Fruit fly (Drosophila melanogaster): ENCODE results near the gene ato.

Gene ato

DNA sequence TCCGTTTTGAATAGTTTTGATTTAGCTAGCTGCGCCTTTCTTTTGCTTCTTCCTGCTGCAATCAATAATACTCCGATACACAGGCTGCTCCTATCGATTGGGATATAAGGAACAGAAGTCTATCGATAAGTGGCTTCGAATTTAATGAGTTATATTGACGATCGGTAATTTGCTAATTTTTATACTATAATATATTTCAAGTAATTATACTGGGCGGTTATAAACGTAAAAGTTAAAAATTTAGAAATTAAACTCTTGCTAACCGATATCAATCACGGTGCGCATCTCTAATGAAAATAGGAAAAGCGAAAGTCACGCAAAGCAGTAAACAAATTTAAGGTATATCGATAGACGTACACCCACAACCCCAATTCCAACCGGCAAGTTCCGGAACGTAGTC, 34.1 kb upstream of the ato start, which contains the start of the genes CG9636, CG18749 and CG33722 (continued):
- peak; percentile 42 for TF ChIP-seq CG7368 (GFP tag; optimal IDR thresholded peaks at IDR 0.05)
- no peak for TF ChIP-seq vri (GFP tag; optimal IDR thresholded peaks at IDR 0.05)
- no peak for TF ChIP-seq Eip75B (GFP tag; optimal IDR thresholded peaks at IDR 0.05)
- no peak for TF ChIP-seq achi (GFP tag; optimal IDR thresholded peaks at IDR 0.05)
- no peak for TF ChIP-seq Gug (GFP tag; IDR thresholded peaks at IDR 0.05)
- TF ChIP-seq salr (GFP tag; optimal IDR thresholded peaks at IDR 0.05): no peak
- peak; percentile 56 for TF ChIP-seq CG6792 (GFP tag; optimal IDR thresholded peaks at IDR 0.05)
- TF ChIP-seq CG11762 (GFP tag; optimal IDR thresholded peaks at IDR 0.05; ENCODE audit: insufficient read depth): peak; percentile 11
- TF ChIP-seq topi (GFP tag; optimal IDR thresholded peaks at IDR 0.05): peak; percentile 67
- TF ChIP-seq Hr4 (GFP tag; optimal IDR thresholded peaks at IDR 0.05): peak; percentile 70
- peak; percentile 76 for TF ChIP-seq lz (GFP tag; optimal IDR thresholded peaks at IDR 0.05)
- no peak for TF ChIP-seq fd85E (GFP tag; optimal IDR thresholded peaks at IDR 0.05)
- TF ChIP-seq CG32006 (GFP tag; optimal IDR thresholded peaks at IDR 0.05): peak; percentile 53
- TF ChIP-seq Ets96B (tag; optimal IDR thresholded peaks at IDR 0.05): peak; percentile 61
- TF ChIP-seq fkh (GFP tag; optimal IDR thresholded peaks at IDR 0.05): peak; percentile 79
- TF ChIP-seq Smox (GFP tag; optimal IDR thresholded peaks at IDR 0.05): no peak
- TF ChIP-seq pdm3 (GFP tag; optimal IDR thresholded peaks at IDR 0.05): peak; percentile 65
- peak; percentile 54 for TF ChIP-seq cyc (GFP tag; optimal IDR thresholded peaks at IDR 0.05)
- no peak for TF ChIP-seq Lpt (GFP tag; optimal IDR thresholded peaks at IDR 0.05)
- TF ChIP-seq CG31627 (GFP tag; optimal IDR thresholded peaks at IDR 0.05): peak; percentile 62
- TF ChIP-seq CG34406 (GFP tag; optimal IDR thresholded peaks at IDR 0.05): peak; percentile 51
- TF ChIP-seq OdsH (GFP tag; optimal IDR thresholded peaks at IDR 0.05): peak; percentile 68
- peak; percentile 75 for TF ChIP-seq Eip93F (GFP tag; optimal IDR thresholded peaks at IDR 0.05)
- TF ChIP-seq CG15336 (GFP tag; IDR thresholded peaks at IDR 0.05): peak; percentile 57
- TF ChIP-seq CG3919 (GFP tag; optimal IDR thresholded peaks at IDR 0.05): peak; percentile 72
- TF ChIP-seq CG1621 (tag; optimal IDR thresholded peaks at IDR 0.05): peak; percentile 53

DNA sequence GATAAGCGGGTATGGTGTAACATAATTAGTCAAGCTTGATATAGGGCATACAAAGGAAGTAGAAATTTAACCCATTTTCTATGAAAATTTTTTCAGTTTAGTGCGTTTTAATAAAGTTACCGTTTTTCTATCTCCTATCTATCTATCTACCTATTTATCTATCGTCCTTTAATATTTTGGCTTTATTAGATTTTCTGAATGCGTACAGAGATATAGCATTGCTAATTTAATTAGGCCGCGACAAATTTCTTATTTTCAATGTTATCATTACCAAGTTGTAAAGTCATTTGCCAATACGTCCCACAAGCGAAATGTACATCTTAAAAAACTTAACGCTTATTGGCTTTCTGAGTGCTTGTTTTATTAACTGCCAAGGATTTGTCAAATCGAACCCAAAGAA, 29.7 kb upstream of the ato start, which contains the start of gene CG15864:
TSS of gene CG15864 (plus strand) at position 301 of the 400 bp plus-strand sequence.
- TF ChIP-seq CG6854 (GFP tag; optimal IDR thresholded peaks at IDR 0.05) (no peak), Sox14 (GFP tag; optimal IDR thresholded peaks at IDR 0.05) (no peak), CG11762 (GFP tag; optimal IDR thresholded peaks at IDR 0.05; ENCODE audit: insufficient read depth) (no peak), Eip78C (GFP tag) (no peak), CG8119 (GFP tag; IDR thresholded peaks at IDR 0.05) (no peak), lz (GFP tag; optimal IDR thresholded peaks at IDR 0.05) (no peak), Hr4 (GFP tag; optimal IDR thresholded peaks at IDR 0.05) (no peak), CG10631 (GFP tag; optimal IDR thresholded peaks at IDR 0.05) (no peak), CG3032 (tag; optimal IDR thresholded peaks at IDR 0.05) (no peak), Lpt (GFP tag; optimal IDR thresholded peaks at IDR 0.05) (no peak), eg (GFP tag; IDR thresholded peaks at IDR 0.05) (no peak), fd85E (GFP tag; optimal IDR thresholded peaks at IDR 0.05) (no peak), CG11294 (GFP tag; IDR thresholded peaks at IDR 0.05) (no peak), Eip75B (GFP tag; optimal IDR thresholded peaks at IDR 0.05) (no peak), Sox15 (GFP tag; optimal IDR thresholded peaks at IDR 0.05) (no peak), fkh (GFP tag; optimal IDR thresholded peaks at IDR 0.05) (no peak), achi (GFP tag; optimal IDR thresholded peaks at IDR 0.05) (no peak), CG1621 (tag; optimal IDR thresholded peaks at IDR 0.05) (no peak), Eip93F (GFP tag; optimal IDR thresholded peaks at IDR 0.05) (no peak)

DNA sequence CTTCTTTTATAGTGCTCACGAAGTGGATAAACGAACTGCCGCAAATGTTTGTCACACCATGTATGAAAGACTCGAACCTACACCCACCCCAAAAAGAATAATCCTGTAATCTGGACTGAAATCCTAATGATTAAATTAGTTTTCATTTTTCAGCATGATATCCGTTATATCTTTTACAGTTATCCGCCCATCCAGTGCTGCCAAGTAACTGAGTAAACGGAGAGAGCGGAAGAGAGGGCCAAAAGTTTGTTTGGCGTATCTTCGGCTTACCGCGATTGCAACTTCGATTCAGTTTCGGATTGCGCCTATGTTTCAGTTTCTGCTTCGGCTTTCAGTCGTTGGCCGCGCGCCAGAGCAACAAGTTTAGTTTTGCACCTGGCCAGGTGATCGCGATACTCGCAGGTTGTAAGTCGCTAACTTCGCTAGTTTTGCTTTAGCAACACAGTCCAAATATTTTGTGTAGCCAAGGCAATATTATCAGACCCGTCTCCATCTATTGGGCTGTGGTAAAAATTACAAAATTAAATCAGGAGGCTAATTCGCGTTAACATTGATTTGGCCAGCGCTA, 27.6 kb upstream of the ato start, which contains the start of gene mtg:
TSS of gene mtg (plus strand) at position 332 of the 568 bp plus-strand sequence.
- TF ChIP-seq CG11762 (GFP tag; optimal IDR thresholded peaks at IDR 0.05; ENCODE audit: insufficient read depth) (no peak), Sox102F (GFP tag; optimal IDR thresholded peaks at IDR 0.05) (no peak), CG6854 (GFP tag; optimal IDR thresholded peaks at IDR 0.05) (no peak), CG8319 (GFP tag; optimal IDR thresholded peaks at IDR 0.05) (no peak), CG16779 (tag; optimal IDR thresholded peaks at IDR 0.05) (no peak), Hr38 (GFP tag; optimal IDR thresholded peaks at IDR 0.05) (no peak), CG11902 (GFP tag; optimal IDR thresholded peaks at IDR 0.05) (no peak), eg (GFP tag; IDR thresholded peaks at IDR 0.05) (peak; percentile 20; the same call in 1 of the 3 replicates), net (GFP tag; optimal IDR thresholded peaks at IDR 0.05) (no peak), CG3919 (GFP tag; optimal IDR thresholded peaks at IDR 0.05) (peak; percentile 27), pdm3 (GFP tag; optimal IDR thresholded peaks at IDR 0.05) (no peak), CG8119 (GFP tag; IDR thresholded peaks at IDR 0.05) (0 out of 3 replicates have a peak, but pooled peaks have one; percentile 31), CG6276 (GFP tag; optimal IDR thresholded peaks at IDR 0.05) (no peak), Ets96B (tag; optimal IDR thresholded peaks at IDR 0.05) (no peak), CG15336 (GFP tag; IDR thresholded peaks at IDR 0.05) (peak; percentile 43; the same call in 1 of the 2 replicates), CG34406 (GFP tag; optimal IDR thresholded peaks at IDR 0.05) (no peak), Smox (GFP tag; optimal IDR thresholded peaks at IDR 0.05) (no peak), Hr4 (GFP tag; optimal IDR thresholded peaks at IDR 0.05) (no peak), dac (GFP tag; optimal IDR thresholded peaks at IDR 0.05) (no peak), Sox14 (GFP tag; optimal IDR thresholded peaks at IDR 0.05) (no peak), CG9139 (GFP tag; optimal IDR thresholded peaks at IDR 0.05) (no peak), fkh (GFP tag; optimal IDR thresholded peaks at IDR 0.05) (no peak), vri (GFP tag; optimal IDR thresholded peaks at IDR 0.05) (no peak), CG10631 (GFP tag; optimal IDR thresholded peaks at IDR 0.05) (no peak), Hr39 (GFP tag; optimal IDR thresholded peaks at IDR 0.05) (no peak), CG31627 (GFP tag; optimal IDR thresholded peaks at IDR 0.05) (no peak), salr (GFP tag; optimal IDR thresholded peaks at IDR 0.05) (no peak)

Measured in whole organism, prepupa.